Worm (Caenorhabditis elegans) whole organism, L4 larva: ENCODE results near the gene Y57A10A.2.

ENCODE experiments used
- F10B5.3 ChIP-seq: sonication (generic microtip); optimal IDR thresholded peaks from 2 replicates; lab custom pipeline; 2016; ENCODE audit warnings: mild to moderate bottlenecking, missing genetic modification characterization, missing compliant biosample characterization
- F26F4.8 ChIP-seq: fragments of 200-800 bp; sonication (Bioruptor generic); conservative IDR thresholded peaks from 2 replicates; pipeline ENCODE4 v1.3.6; 2022; ENCODE audit warnings: missing genetic modification characterization, missing compliant biosample characterization
- F44E2.7 ChIP-seq: fragments of 200-800 bp; sonication (Bioruptor generic); IDR thresholded peaks from 2 replicates; pipeline ENCODE4 v2.1.2; 2022; ENCODE audit warnings: missing genetic modification characterization, missing compliant biosample characterization
- F49E8.2 ChIP-seq: sonication (generic microtip); optimal IDR thresholded peaks from 2 replicates; lab custom pipeline; 2016; ENCODE audit warnings: missing compliant biosample characterization, mild to moderate bottlenecking, missing genetic modification characterization, borderline replicate concordance
- T20F7.1 ChIP-seq: fragments of 200-800 bp; sonication (Bioruptor generic); optimal IDR thresholded peaks from 2 replicates; lab custom pipeline; 2018; ENCODE audit warnings: mild to moderate bottlenecking, missing genetic modification characterization, missing compliant biosample characterization
- Y105C5A.15 ChIP-seq: fragments of 200-800 bp; sonication (Bioruptor generic); IDR thresholded peaks from 2 replicates; pipeline ENCODE4 v1.3.6; 2022; ENCODE audit warnings: missing genetic modification characterization, missing compliant biosample characterization
- Y48G9A.11 ChIP-seq: fragments of 200-800 bp; sonication (Bioruptor generic); IDR thresholded peaks from 2 replicates; pipeline ENCODE4 v1.3.6; 2022; ENCODE audit warnings: missing genetic modification reagents, missing genetic modification characterization, missing compliant biosample characterization
- ZK337.2 ChIP-seq: fragments of 200-800 bp; sonication (Bioruptor generic); IDR thresholded peaks from 2 replicates; pipeline ENCODE4 v1.3.6; 2022; ENCODE audit warnings: missing genetic modification reagents, missing genetic modification characterization, missing compliant biosample characterization
- aha-1 ChIP-seq: fragments of 150-350 bp; peaks from one replicate; lab custom pipeline; 2014; ENCODE audit warnings: missing biosample characterization, missing genetic modification characterization
- aly-2 ChIP-seq: sonication (generic microtip); optimal IDR thresholded peaks from 2 replicates; lab custom pipeline; 2018; ENCODE audit warnings: missing biosample characterization, missing genetic modification characterization
- ceh-20 ChIP-seq: fragments of 200-800 bp; sonication (Bioruptor generic); IDR thresholded peaks from 2 replicates; pipeline ENCODE4 v1.3.6; 2022; ENCODE audit warnings: missing genetic modification reagents, missing genetic modification characterization, missing compliant biosample characterization
- ceh-44 ChIP-seq: fragments of 200-800 bp; sonication (Bioruptor generic); IDR thresholded peaks from 2 replicates; pipeline ENCODE4 v1.3.6; 2022; ENCODE audit warnings: missing genetic modification reagents, missing genetic modification characterization, missing compliant biosample characterization
- ces-1 ChIP-seq: fragments of 150-350 bp; sonication (generic microtip); optimal IDR thresholded peaks from 4 replicates; lab custom pipeline; 2014; ENCODE audit warnings: missing biosample characterization, missing genetic modification reagents, missing genetic modification characterization
- cey-2 ChIP-seq: sonication (generic microtip); optimal IDR thresholded peaks from 3 replicates; lab custom pipeline; 2017; ENCODE audit warnings: missing genetic modification characterization, mild to moderate bottlenecking, missing compliant biosample characterization, antibody characterized with exemption, borderline replicate concordance; ENCODE audit not compliant: insufficient read depth
- ctbp-1 ChIP-seq: fragments of 200-800 bp; sonication (Bioruptor generic); IDR thresholded peaks from 2 replicates; pipeline ENCODE4 v1.3.6; 2022; ENCODE audit warnings: missing genetic modification reagents, missing genetic modification characterization, missing compliant biosample characterization
- daf-19 ChIP-seq: fragments of 200-800 bp; sonication (Bioruptor generic); conservative IDR thresholded peaks from 2 replicates; pipeline ENCODE4 v1.3.6; 2022; ENCODE audit warnings: missing genetic modification characterization, missing compliant biosample characterization
- dmd-6 ChIP-seq: fragments of 200-800 bp; sonication (Bioruptor generic); IDR thresholded peaks from 2 replicates; pipeline ENCODE4 v1.3.6; 2022; ENCODE audit warnings: missing genetic modification reagents, missing genetic modification characterization, missing compliant biosample characterization
- dmd-9 ChIP-seq: fragments of 200-800 bp; sonication (Bioruptor generic); IDR thresholded peaks from 2 replicates; pipeline ENCODE4 v1.3.6; 2022; ENCODE audit warnings: missing genetic modification reagents, missing genetic modification characterization, missing compliant biosample characterization
- dpl-1 ChIP-seq: fragments of 150-350 bp; optimal IDR thresholded peaks from 2 replicates; lab custom pipeline; 2014; ENCODE audit warnings: missing biosample characterization, missing genetic modification reagents, missing genetic modification characterization
- egl-27 ChIP-seq: sonication (generic microtip); optimal IDR thresholded peaks from 3 replicates; lab custom pipeline; 2017; ENCODE audit warnings: missing biosample characterization, missing genetic modification reagents, missing genetic modification characterization
- lin-1 ChIP-seq: fragments of 200-800 bp; sonication (Bioruptor generic); IDR thresholded peaks from 2 replicates; pipeline ENCODE4 v1.3.6; 2022; ENCODE audit warnings: missing genetic modification reagents, missing genetic modification characterization, missing compliant biosample characterization
- lin-13 ChIP-seq: fragments of 150-350 bp; optimal IDR thresholded peaks from 2 replicates; lab custom pipeline; 2014; ENCODE audit warnings: missing biosample characterization, missing genetic modification reagents, missing genetic modification characterization
- lin-38 ChIP-seq: fragments of 200-800 bp; sonication (Bioruptor generic); IDR thresholded peaks from 2 replicates; pipeline ENCODE4 v1.3.6; 2022; ENCODE audit warnings: missing genetic modification reagents, missing genetic modification characterization, missing compliant biosample characterization
- lin-39 ChIP-seq: fragments of 150-350 bp; optimal IDR thresholded peaks from 2 replicates; lab custom pipeline; 2014; ENCODE audit warnings: missing biosample characterization, missing genetic modification reagents, missing genetic modification characterization
- mep-1 ChIP-seq: fragments of 150-350 bp; sonication (generic microtip); optimal IDR thresholded peaks from 3 replicates; lab custom pipeline; 2014; ENCODE audit warnings: missing biosample characterization, missing genetic modification characterization
- nhr-41 ChIP-seq: fragments of 200-800 bp; sonication (Bioruptor generic); IDR thresholded peaks from 2 replicates; pipeline ENCODE4 v1.3.6; 2022; ENCODE audit warnings: missing genetic modification reagents, missing genetic modification characterization, missing compliant biosample characterization
- pqm-1 ChIP-seq: sonication (generic microtip); optimal IDR thresholded peaks from 2 replicates; lab custom pipeline; 2017; ENCODE audit warnings: missing biosample characterization, missing genetic modification characterization
- saeg-2 ChIP-seq: fragments of 200-800 bp; sonication (Bioruptor generic); IDR thresholded peaks from 2 replicates; pipeline ENCODE4 v1.3.6; 2022; ENCODE audit warnings: missing genetic modification reagents, missing genetic modification characterization, missing compliant biosample characterization
- set-16 ChIP-seq: fragments of 200-800 bp; sonication (Bioruptor generic); IDR thresholded peaks from 2 replicates; pipeline ENCODE4 v1.3.6; 2022; ENCODE audit warnings: missing genetic modification reagents, missing genetic modification characterization, missing compliant biosample characterization
- skn-1 ChIP-seq: fragments of 150-350 bp; optimal IDR thresholded peaks from 2 replicates; lab custom pipeline; 2014; ENCODE audit warnings: missing biosample characterization, missing genetic modification characterization
- tra-1 ChIP-seq: fragments of 200-800 bp; sonication (Bioruptor generic); IDR thresholded peaks from 2 replicates; pipeline ENCODE4 v1.3.6; 2022; ENCODE audit warnings: missing genetic modification reagents, missing genetic modification characterization, missing compliant biosample characterization
- vab-7 ChIP-seq: fragments of 200-800 bp; sonication (Bioruptor generic); IDR thresholded peaks from 2 replicates; pipeline ENCODE4 v1.3.6; 2022; ENCODE audit warnings: missing genetic modification reagents, missing genetic modification characterization, missing compliant biosample characterization
- zfp-2 ChIP-seq: sonication (generic microtip); optimal IDR thresholded peaks from 2 replicates; lab custom pipeline; 2016; ENCODE audit warnings: mild to moderate bottlenecking, missing genetic modification characterization, missing compliant biosample characterization
- ztf-11 ChIP-seq: fragments of 150-350 bp; optimal IDR thresholded peaks from 2 replicates; lab custom pipeline; 2014; ENCODE audit warnings: missing biosample characterization, missing genetic modification characterization

Gene Y57A10A.2

DNA sequence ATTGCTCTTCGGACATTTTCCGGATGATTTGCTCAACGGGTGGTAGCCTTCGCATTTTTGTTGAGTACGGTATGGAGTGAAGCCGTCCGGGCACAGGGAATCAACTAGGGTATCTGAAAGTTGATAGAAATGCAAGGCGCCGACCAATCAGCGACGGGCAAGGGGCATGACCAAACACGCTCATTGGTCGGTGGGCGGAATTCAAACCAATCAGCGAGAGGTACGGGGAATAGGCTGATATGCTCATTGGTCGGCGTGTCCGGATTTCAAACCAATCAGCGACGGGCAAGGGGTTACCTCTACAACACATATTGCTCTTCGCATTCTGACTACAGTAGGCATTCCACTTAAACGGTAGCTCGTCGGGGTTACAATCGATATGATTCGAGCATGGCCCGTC is 38.6 kb upstream of the Y57A10A.2 start:
- TF ChIP-seq cey-2 (tag; lab: Kevin White, UChicago) (no peak), F10B5.3 (tag; lab: Kevin White, UChicago) (no peak), F49E8.2 (tag; lab: Kevin White, UChicago) (no peak), zfp-2 (tag; lab: Kevin White, UChicago) (no peak), Y105C5A.15 (GFP tag; lab: Robert Waterston, UW) (no peak), vab-7 (no peak), lin-1 (no peak), F26F4.8 (GFP tag; lab: Robert Waterston, UW) (no peak), dmd-6 (no peak), saeg-2 (no peak), dmd-9 (GFP tag; lab: Robert Waterston, UW) (no peak)

DNA sequence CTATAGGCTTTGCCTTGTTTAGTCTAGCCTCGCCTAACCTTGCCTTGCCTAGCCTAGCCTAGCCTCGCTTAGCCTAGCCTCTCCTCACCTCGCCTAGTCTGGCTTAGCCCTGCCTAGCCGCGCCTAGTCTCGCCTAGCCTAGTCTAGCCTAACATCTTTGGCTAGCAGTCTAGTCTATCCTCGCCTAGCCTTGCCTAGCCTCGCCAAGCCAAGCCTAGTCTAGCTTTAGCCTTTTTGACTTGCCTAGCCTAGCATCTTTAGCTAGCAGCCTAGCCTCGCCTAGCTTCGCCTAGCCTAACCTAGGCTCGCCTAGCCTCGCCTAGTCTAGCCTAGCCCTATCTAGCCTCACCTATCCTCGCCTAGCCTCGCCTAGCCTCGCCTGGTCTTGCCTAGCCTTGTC is 36.4 kb upstream of the Y57A10A.2 start:
- TF ChIP-seq aha-1 (tag; lab: Kevin White, UChicago) (peak; percentile 18), nhr-41 (GFP tag; lab: Robert Waterston, UW) (no peak), ceh-20 (GFP tag; lab: Robert Waterston, UW) (no peak), tra-1 (GFP tag; lab: Robert Waterston, UW) (0 out of 2 replicates have a peak, but pooled peaks have one; percentile 48), set-16 (GFP tag; lab: Robert Waterston, UW) (0 out of 2 replicates have a peak, but pooled peaks have one; percentile 25), ces-1 (GFP tag; lab: Kevin White, UChicago) (no peak)

DNA sequence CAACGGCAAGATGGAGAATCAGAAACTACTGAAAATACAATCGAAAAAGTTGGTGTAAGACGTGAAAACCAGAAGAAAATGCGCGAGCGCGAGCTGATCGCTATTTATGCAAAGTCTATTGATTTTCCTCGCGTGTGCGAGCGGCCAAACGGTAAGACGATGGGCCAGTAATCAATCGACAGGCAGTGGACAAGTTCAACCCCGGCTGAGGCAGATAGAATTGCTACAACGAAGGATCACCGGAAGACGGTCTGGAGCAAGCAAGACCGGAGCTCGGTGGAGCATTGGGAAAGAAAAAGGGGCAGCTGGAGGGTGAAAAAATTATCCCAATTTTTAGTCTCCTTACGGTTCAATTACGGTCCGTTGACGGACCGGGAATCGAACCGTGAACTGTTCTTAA is 24.7 kb upstream of the Y57A10A.2 start:
- TF ChIP-seq Y48G9A.11 (GFP tag; lab: Robert Waterston, UW) (peak; percentile 49; the same call in 1 of the 2 replicates), F26F4.8 (GFP tag; lab: Robert Waterston, UW) (0 out of 2 replicates have a peak, but pooled peaks have one; percentile 69), lin-38 (peak; percentile 54), ceh-44 (GFP tag; lab: Robert Waterston, UW) (0 out of 2 replicates have a peak, but pooled peaks have one; percentile 41), aha-1 (tag; lab: Kevin White, UChicago) (peak; percentile 88)

ce11 chrII:12130393-12130792 is 17.0 kb upstream of the Y57A10A.2 start:
- TF ChIP-seq mep-1 (tag; lab: Kevin White, UChicago) (no peak), aha-1 (tag; lab: Kevin White, UChicago) (no peak), egl-27 (tag; lab: Kevin White, UChicago) (no peak), dpl-1 (GFP tag; lab: Kevin White, UChicago) (no peak), pqm-1 (tag; lab: Kevin White, UChicago) (no peak), skn-1 (tag; lab: Kevin White, UChicago) (no peak)

DNA sequence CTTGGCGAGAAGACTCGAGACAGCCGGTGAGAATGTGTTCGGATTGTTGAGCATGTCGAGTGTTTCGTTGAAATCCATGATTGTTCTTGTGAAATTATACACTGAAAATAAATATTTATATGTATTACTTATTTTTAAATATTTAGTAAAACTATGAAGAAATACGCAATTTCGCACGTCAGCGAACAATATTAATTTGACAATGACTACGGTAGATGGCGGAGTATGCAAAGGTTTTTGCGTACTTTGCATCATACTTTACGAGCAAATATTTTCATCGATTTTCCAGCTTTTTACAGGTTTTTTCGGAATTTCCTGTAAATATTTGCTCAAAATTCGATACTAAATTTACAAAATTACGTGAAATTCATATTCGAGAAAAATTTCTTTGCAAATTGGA is 16.6 kb upstream of the Y57A10A.2 start, which contains the start of gene set-24:
set-24 (minus strand) TSS at position 101 of the 400 bp plus-strand sequence.
- TF ChIP-seq aly-2 (no peak), egl-27 (tag; lab: Kevin White, UChicago) (no peak), lin-13 (GFP tag; lab: Kevin White, UChicago) (no peak), ctbp-1 (no peak), lin-39 (tag; lab: Kevin White, UChicago) (no peak), daf-19 (GFP tag; lab: Robert Waterston, UW) (no peak), cey-2 (tag; lab: Kevin White, UChicago) (no peak), ztf-11 (tag; lab: Kevin White, UChicago) (no peak), T20F7.1 (GFP tag; lab: Kevin White, UChicago) (no peak), ZK337.2 (GFP tag; lab: Robert Waterston, UW) (no peak), F44E2.7 (no peak)
